Worm (Caenorhabditis elegans): Measurements from ENCODE around the gene F09G2.8.

F09G2.8 gene

ce11 chrV:7166709-7167108 lies 26.8 kb downstream of the F09G2.8 start, which contains the start of gene ugt-36:
TSS of gene ugt-36 (plus strand) at chrV:7167009.
- no peak for TF ChIP-seq ztf-16 (tag; optimal IDR thresholded peaks at IDR 0.05)
- no peak for TF ChIP-seq npax-4 (tag; optimal IDR thresholded peaks at IDR 0.05)
- no peak for TF ChIP-seq ceh-9 (tag; optimal IDR thresholded peaks at IDR 0.05)
- TF ChIP-seq mec-3 (tag; optimal IDR thresholded peaks at IDR 0.05; ENCODE audit: borderline replicate concordance), result no peak
- no peak for TF ChIP-seq ceh-45 (GFP tag; IDR thresholded peaks at IDR 0.05)
- no peak for TF ChIP-seq C38D4.7 (GFP tag; optimal IDR thresholded peaks at IDR 0.05)
- no peak for TF ChIP-seq ceh-6 (GFP tag; optimal IDR thresholded peaks at IDR 0.05)
- TF ChIP-seq elt-2 (tag; optimal IDR thresholded peaks at IDR 0.05), result no peak
- TF ChIP-seq syd-9 (tag; optimal IDR thresholded peaks at IDR 0.05), result no peak
- TF ChIP-seq sox-4 (tag; optimal IDR thresholded peaks at IDR 0.05), result no peak
- no peak for TF ChIP-seq unc-3 (GFP tag; conservative IDR thresholded peaks at IDR 0.05)
- no peak for TF ChIP-seq unc-3 (tag; optimal IDR thresholded peaks at IDR 0.05)

DNA sequence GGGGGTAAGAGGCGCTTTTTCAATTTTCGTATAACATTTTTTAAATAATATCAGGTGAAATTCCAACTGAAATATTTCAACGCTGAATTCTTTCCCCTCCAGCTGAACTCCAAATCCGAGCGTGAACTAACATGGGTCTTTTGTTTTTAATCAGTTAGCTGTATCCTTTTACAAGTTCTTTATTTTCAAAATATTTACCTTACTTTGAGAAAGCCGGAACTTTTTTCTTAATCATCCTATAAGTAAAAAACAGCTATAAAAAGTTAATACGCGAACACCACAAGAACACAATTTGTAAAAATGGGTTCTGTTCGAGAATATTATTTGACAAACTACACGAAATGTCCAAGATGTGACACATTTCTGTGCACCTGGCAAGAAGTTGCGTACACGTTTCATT lies 29.3 kb downstream of the F09G2.8 start, which contains the start of gene srh-83:
Gene srh-83, plus strand, starts transcription at position 301 of the 400 bp plus-strand sequence.
- TF ChIP-seq dve-1 (tag; optimal IDR thresholded peaks at IDR 0.05), result no peak
- TF ChIP-seq ceh-18 (tag; optimal IDR thresholded peaks at IDR 0.05), result no peak
- TF ChIP-seq nhr-232 (tag; optimal IDR thresholded peaks at IDR 0.05), result no peak
- TF ChIP-seq lim-6 (tag; optimal IDR thresholded peaks at IDR 0.05), result no peak
- no peak for TF ChIP-seq fkh-10 (GFP tag; optimal IDR thresholded peaks at IDR 0.05)
- no peak for TF ChIP-seq ceh-9 (tag; optimal IDR thresholded peaks at IDR 0.05)
- no peak for TF ChIP-seq T23F11.4 (GFP tag; optimal IDR thresholded peaks at IDR 0.05)
- no peak for TF ChIP-seq sox-2 (GFP tag; IDR thresholded peaks at IDR 0.05)
- no peak for TF ChIP-seq nhr-11 (tag; optimal IDR thresholded peaks at IDR 0.05)
- no peak for TF ChIP-seq C38D4.7 (GFP tag; optimal IDR thresholded peaks at IDR 0.05)
- no peak for TF ChIP-seq Y22D7AL.16 (tag; optimal IDR thresholded peaks at IDR 0.05)
- no peak for TF ChIP-seq F13H6.1 (tag; optimal IDR thresholded peaks at IDR 0.05)
- TF ChIP-seq ceh-34 (tag; optimal IDR thresholded peaks at IDR 0.05), result no peak
- no peak for TF ChIP-seq zip-5 (tag; optimal IDR thresholded peaks at IDR 0.05)
- no peak for TF ChIP-seq pag-3 (tag; optimal IDR thresholded peaks at IDR 0.05; ENCODE audit: borderline replicate concordance)
- no peak for TF ChIP-seq pax-1 (tag; optimal IDR thresholded peaks at IDR 0.05)
- TF ChIP-seq ceh-31 (tag; optimal IDR thresholded peaks at IDR 0.05), result no peak
- TF ChIP-seq ceh-2 (tag; optimal IDR thresholded peaks at IDR 0.05), result no peak
- TF ChIP-seq ceh-24 (tag; optimal IDR thresholded peaks at IDR 0.05), result no peak
- no peak for TF ChIP-seq eyg-1 (tag; optimal IDR thresholded peaks at IDR 0.05)

DNA sequence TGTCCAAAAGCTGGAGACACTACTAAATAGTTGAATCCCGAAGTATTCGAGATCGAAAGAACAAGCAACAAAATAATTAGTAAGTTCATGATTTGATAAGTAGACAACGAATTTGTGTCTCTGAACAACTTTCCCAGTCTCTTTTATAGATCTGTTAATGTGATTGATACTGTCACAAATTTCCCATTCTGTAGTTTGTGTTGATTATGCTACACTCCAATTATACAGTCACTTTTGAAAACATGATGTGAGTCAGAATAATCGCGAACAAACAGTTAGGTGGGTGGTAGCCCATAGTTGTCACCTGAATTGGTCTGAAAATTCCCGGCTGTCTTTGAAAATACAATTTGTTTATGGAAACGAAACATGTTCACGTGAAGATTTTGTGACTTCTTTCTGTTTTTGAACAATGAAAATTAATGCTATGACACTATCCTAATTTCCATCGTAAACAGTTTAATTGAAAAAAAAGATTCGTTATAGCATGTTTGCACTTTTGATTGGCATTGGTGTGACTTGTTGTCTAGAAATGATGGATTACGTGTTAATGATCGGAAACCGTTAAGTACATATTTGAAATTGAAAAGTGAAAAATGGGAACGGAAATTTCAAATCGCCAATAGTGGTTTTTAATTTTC lies 29.9 kb downstream of the F09G2.8 start, which contains the start of gene ugt-41:
Gene ugt-41, minus strand, starts transcription at position 119 of the 638 bp plus-strand sequence.
- TF ChIP-seq pha-2 (tag; optimal IDR thresholded peaks at IDR 0.05) (no peak), sox-2 (GFP tag; IDR thresholded peaks at IDR 0.05) (no peak), ref-2 (tag; optimal IDR thresholded peaks at IDR 0.05) (no peak), pag-3 (tag; optimal IDR thresholded peaks at IDR 0.05; ENCODE audit: borderline replicate concordance) (no peak), ceh-48 (tag; optimal IDR thresholded peaks at IDR 0.05) (no peak), ceh-6 (GFP tag; optimal IDR thresholded peaks at IDR 0.05) (no peak)

ce11 chrV:7159391-7159790 lies 34.1 kb downstream of the F09G2.8 start, which contains the start of gene str-204:
TSS of gene str-204 (plus strand) at chrV:7159691.
- TF ChIP-seq pax-1 (tag; optimal IDR thresholded peaks at IDR 0.05) (no peak), ceh-31 (tag; optimal IDR thresholded peaks at IDR 0.05) (no peak), sdc-2 (tag; optimal IDR thresholded peaks at IDR 0.05) (no peak), elt-2 (tag; optimal IDR thresholded peaks at IDR 0.05) (no peak), pros-1 (tag; optimal IDR thresholded peaks at IDR 0.05) (no peak), ceh-48 (tag; optimal IDR thresholded peaks at IDR 0.05) (no peak), eyg-1 (tag; optimal IDR thresholded peaks at IDR 0.05) (no peak), nfya-1 (tag; optimal IDR thresholded peaks at IDR 0.05) (no peak), ceh-34 (tag; optimal IDR thresholded peaks at IDR 0.05) (no peak), pha-2 (tag; optimal IDR thresholded peaks at IDR 0.05) (no peak)
